Fruit fly (Drosophila melanogaster): ENCODE data around the gene CG17249.

- TF ChIP-seq CG9948 (tag; optimal IDR thresholded peaks at IDR 0.05) (no peak), Ets98B (GFP tag; IDR thresholded peaks at IDR 0.05) (no peak), D1 (tag; optimal IDR thresholded peaks at IDR 0.05) (no peak)
Observed at dm6 chr3L:1676222-1676621, 29.0 kb upstream of the CG17249 start.
